Worm (Caenorhabditis elegans) whole organism, L4 larva: ENCODE results near the gene T03G6.1.

Source experiments
- ceh-82 ChIP-seq: sonication (generic microtip); optimal IDR thresholded peaks from 2 replicates; lab custom pipeline; 2017; ENCODE audit warnings: missing biosample characterization, missing genetic modification characterization
- ces-1 ChIP-seq: fragments of 150-350 bp; sonication (generic microtip); optimal IDR thresholded peaks from 4 replicates; lab custom pipeline; 2014; ENCODE audit warnings: missing biosample characterization, missing genetic modification reagents, missing genetic modification characterization
- dmd-9 ChIP-seq: fragments of 200-800 bp; sonication (Bioruptor generic); IDR thresholded peaks from 2 replicates; pipeline ENCODE4 v1.3.6; 2022; ENCODE audit warnings: missing genetic modification reagents, missing genetic modification characterization, missing compliant biosample characterization
- lin-13 ChIP-seq: fragments of 150-350 bp; optimal IDR thresholded peaks from 2 replicates; lab custom pipeline; 2014; ENCODE audit warnings: missing biosample characterization, missing genetic modification reagents, missing genetic modification characterization
- lin-39 ChIP-seq: fragments of 150-350 bp; optimal IDR thresholded peaks from 2 replicates; lab custom pipeline; 2014; ENCODE audit warnings: missing biosample characterization, missing genetic modification reagents, missing genetic modification characterization

- TF ChIP-seq ces-1 (GFP tag; lab: Kevin White, UChicago): no peak
- TF ChIP-seq ceh-82 (tag; lab: Kevin White, UChicago): no peak
- TF ChIP-seq dmd-9 (GFP tag; lab: Robert Waterston, UW): no peak
- TF ChIP-seq lin-39 (tag; lab: Kevin White, UChicago): no peak
- TF ChIP-seq lin-13: no peak
Measured at ce11 chrX:2595757-2596059, 12.3 kb upstream of the T03G6.1 start.
